Fruit fly (Drosophila melanogaster) whole organism, prepupa: ENCODE results near the gene CG15717.

Source experiments
- Blimp-1 ChIP-seq: fragments of 200-800 bp; sonication (Bioruptor generic); optimal IDR thresholded peaks from 3 replicates; lab custom pipeline; 2017; ENCODE audit warnings: missing biosample characterization, missing genetic modification characterization, mild to moderate bottlenecking, moderate library complexity, missing genetic modification reagents
- CG10669 ChIP-seq: fragments of 200-800 bp; sonication (Bioruptor generic); optimal IDR thresholded peaks from 3 replicates; lab custom pipeline; 2018; ENCODE audit warnings: missing biosample characterization, mild to moderate bottlenecking, missing genetic modification characterization, moderate library complexity
- CG11762 ChIP-seq: fragments of 200-800 bp; sonication (Bioruptor generic); optimal IDR thresholded peaks from 3 replicates; lab custom pipeline; 2016; ENCODE audit warnings: missing biosample characterization, missing genetic modification characterization; ENCODE audit not compliant: insufficient read depth
- CG11902 ChIP-seq: fragments of 200-800 bp; sonication (Bioruptor generic); optimal IDR thresholded peaks from 3 replicates; lab custom pipeline; 2016; ENCODE audit warnings: missing biosample characterization, missing genetic modification characterization
- CG15336 ChIP-seq: fragments of 200-800 bp; sonication (Bioruptor generic); IDR thresholded peaks from 2 replicates; pipeline ENCODE4 v1.3.6; 2022; ENCODE audit warnings: missing biosample characterization, missing genetic modification characterization
- CG16779 ChIP-seq: fragments of 200-800 bp; sonication (Bioruptor generic); optimal IDR thresholded peaks from 3 replicates; lab custom pipeline; 2017; ENCODE audit warnings: missing biosample characterization, mild to moderate bottlenecking, missing genetic modification characterization
- CG3032 ChIP-seq: fragments of 200-800 bp; optimal IDR thresholded peaks from 2 replicates; lab custom pipeline; 2019; ENCODE audit warnings: missing biosample characterization, mild to moderate bottlenecking, missing genetic modification characterization, moderate library complexity
- CG31627 ChIP-seq: fragments of 200-800 bp; sonication (Bioruptor generic); optimal IDR thresholded peaks from 3 replicates; lab custom pipeline; 2016; ENCODE audit warnings: missing biosample characterization, missing genetic modification characterization
- CG32006 ChIP-seq: fragments of 200-800 bp; sonication (Bioruptor generic); optimal IDR thresholded peaks from 3 replicates; lab custom pipeline; 2017; ENCODE audit warnings: missing biosample characterization, mild to moderate bottlenecking, missing genetic modification characterization
- CG34406 ChIP-seq: fragments of 200-800 bp; sonication (Bioruptor generic); optimal IDR thresholded peaks from 3 replicates; lab custom pipeline; 2016; ENCODE audit warnings: missing biosample characterization, missing genetic modification characterization
- CG3919 ChIP-seq: fragments of 200-800 bp; sonication (Bioruptor generic); optimal IDR thresholded peaks from 3 replicates; lab custom pipeline; 2016; ENCODE audit warnings: missing biosample characterization, missing genetic modification characterization
- CG4318 ChIP-seq: fragments of 200-800 bp; sonication (Bioruptor generic); optimal IDR thresholded peaks from 3 replicates; lab custom pipeline; 2017; ENCODE audit warnings: missing biosample characterization, mild to moderate bottlenecking, missing genetic modification characterization
- CG6276 ChIP-seq: fragments of 200-800 bp; sonication (Bioruptor generic); optimal IDR thresholded peaks from 2 replicates; lab custom pipeline; 2017; ENCODE audit warnings: missing biosample characterization, mild to moderate bottlenecking, missing genetic modification characterization
- CG6792 ChIP-seq: fragments of 200-800 bp; sonication (Bioruptor generic); optimal IDR thresholded peaks from 3 replicates; lab custom pipeline; 2016; ENCODE audit warnings: missing biosample characterization, missing genetic modification characterization
- CG6808 ChIP-seq: fragments of 200-800 bp; sonication (Bioruptor generic); optimal IDR thresholded peaks from 3 replicates; lab custom pipeline; 2017; ENCODE audit warnings: missing biosample characterization, missing genetic modification characterization, mild to moderate bottlenecking, moderate library complexity, missing genetic modification reagents
- CG6854 ChIP-seq: fragments of 200-800 bp; sonication (Bioruptor generic); optimal IDR thresholded peaks from 2 replicates; lab custom pipeline; 2017; ENCODE audit warnings: missing biosample characterization, mild to moderate bottlenecking, missing genetic modification characterization
- CG8119 ChIP-seq: fragments of 200-800 bp; sonication (Bioruptor generic); IDR thresholded peaks from 3 replicates; pipeline ENCODE4 v1.3.6; 2022; ENCODE audit warnings: missing biosample characterization, missing genetic modification characterization
- CG8319 ChIP-seq: fragments of 200-800 bp; sonication (Bioruptor generic); optimal IDR thresholded peaks from 3 replicates; lab custom pipeline; 2016; ENCODE audit warnings: missing biosample characterization, missing genetic modification characterization
- CG8632 ChIP-seq: fragments of 200-800 bp; sonication (Bioruptor generic); optimal IDR thresholded peaks from 3 replicates; lab custom pipeline; 2016; ENCODE audit warnings: missing biosample characterization, missing genetic modification characterization
- Eip75B ChIP-seq: fragments of 200-800 bp; sonication (Bioruptor generic); optimal IDR thresholded peaks from 3 replicates; lab custom pipeline; 2016; ENCODE audit warnings: missing biosample characterization, missing genetic modification characterization
- Eip78C ChIP-seq: fragments of 200-800 bp; sonication (Bioruptor generic); peaks from one replicate; lab custom pipeline; 2016; ENCODE audit warnings: missing biosample characterization, missing genetic modification characterization
- Ets21C ChIP-seq: fragments of 200-800 bp; sonication (Bioruptor generic); optimal IDR thresholded peaks from 3 replicates; lab custom pipeline; 2016; ENCODE audit warnings: missing biosample characterization, missing genetic modification characterization
- Ets96B ChIP-seq: fragments of 200-800 bp; optimal IDR thresholded peaks from 2 replicates; lab custom pipeline; 2019; ENCODE audit warnings: missing biosample characterization, mild to moderate bottlenecking, missing genetic modification characterization, moderate library complexity
- Gug ChIP-seq: fragments of 200-800 bp; sonication (Bioruptor generic); IDR thresholded peaks from 2 replicates; pipeline ENCODE4 v1.3.6; 2022; ENCODE audit warnings: missing biosample characterization, missing genetic modification characterization
- Hr38 ChIP-seq: sonication (Bioruptor generic); optimal IDR thresholded peaks from 2 replicates; lab custom pipeline; 2016; ENCODE audit warnings: missing biosample characterization, missing genetic modification characterization
- Hr39 ChIP-seq: fragments of 200-800 bp; sonication (Bioruptor generic); optimal IDR thresholded peaks from 2 replicates; lab custom pipeline; 2016; ENCODE audit warnings: missing biosample characterization, missing genetic modification characterization
- Hr4 ChIP-seq: fragments of 200-800 bp; sonication (Bioruptor generic); optimal IDR thresholded peaks from 3 replicates; lab custom pipeline; 2016; ENCODE audit warnings: missing biosample characterization, missing genetic modification characterization
- Lpt ChIP-seq: fragments of 200-800 bp; sonication (Bioruptor generic); optimal IDR thresholded peaks from 3 replicates; lab custom pipeline; 2016; ENCODE audit warnings: missing biosample characterization, missing genetic modification characterization
- Met ChIP-seq: fragments of 200-800 bp; sonication (Bioruptor generic); optimal IDR thresholded peaks from 3 replicates; lab custom pipeline; 2016; ENCODE audit warnings: missing biosample characterization, missing genetic modification characterization
- OdsH ChIP-seq: fragments of 200-800 bp; sonication (Bioruptor generic); optimal IDR thresholded peaks from 3 replicates; lab custom pipeline; 2016; ENCODE audit warnings: missing biosample characterization, missing genetic modification characterization
- Smox ChIP-seq: fragments of 200-800 bp; sonication (Bioruptor generic); optimal IDR thresholded peaks from 3 replicates; lab custom pipeline; 2016; ENCODE audit warnings: missing biosample characterization, missing genetic modification characterization
- Sox102F ChIP-seq: fragments of 200-800 bp; sonication (Bioruptor generic); optimal IDR thresholded peaks from 2 replicates; lab custom pipeline; 2016; ENCODE audit warnings: missing biosample characterization, mild to moderate bottlenecking, missing genetic modification characterization
- Sox14 ChIP-seq: fragments of 200-800 bp; sonication (Bioruptor generic); optimal IDR thresholded peaks from 3 replicates; lab custom pipeline; 2016; ENCODE audit warnings: missing biosample characterization, missing genetic modification characterization
- Sox15 ChIP-seq: fragments of 200-800 bp; sonication (Bioruptor generic); optimal IDR thresholded peaks from 3 replicates; lab custom pipeline; 2016; ENCODE audit warnings: missing biosample characterization, missing genetic modification characterization
- cyc ChIP-seq: fragments of 200-800 bp; sonication (Bioruptor generic); optimal IDR thresholded peaks from 3 replicates; lab custom pipeline; 2016; ENCODE audit warnings: missing biosample characterization, missing genetic modification characterization
- dac ChIP-seq: fragments of 200-800 bp; sonication (Bioruptor generic); optimal IDR thresholded peaks from 2 replicates; lab custom pipeline; 2017; ENCODE audit warnings: missing biosample characterization, mild to moderate bottlenecking, missing genetic modification characterization
- dsx ChIP-seq: fragments of 200-800 bp; optimal IDR thresholded peaks from 3 replicates; lab custom pipeline; 2019; ENCODE audit warnings: missing biosample characterization, mild to moderate bottlenecking, missing genetic modification characterization, moderate library complexity; ENCODE audit not compliant: poor library complexity, severe bottlenecking
- eg ChIP-seq: fragments of 200-800 bp; sonication (Bioruptor generic); IDR thresholded peaks from 3 replicates; pipeline ENCODE4 v1.3.6; 2022; ENCODE audit warnings: missing biosample characterization, missing genetic modification characterization
- fkh ChIP-seq: fragments of 200-800 bp; sonication (Bioruptor generic); optimal IDR thresholded peaks from 3 replicates; lab custom pipeline; 2017; ENCODE audit warnings: missing biosample characterization, mild to moderate bottlenecking, missing genetic modification characterization, moderate library complexity
- lz ChIP-seq: fragments of 200-800 bp; sonication (Bioruptor generic); optimal IDR thresholded peaks from 3 replicates; lab custom pipeline; 2016; ENCODE audit warnings: missing biosample characterization, missing genetic modification characterization
- net ChIP-seq: fragments of 200-800 bp; sonication (Bioruptor generic); optimal IDR thresholded peaks from 3 replicates; lab custom pipeline; 2016; ENCODE audit warnings: missing biosample characterization, missing genetic modification characterization
- pdm3 ChIP-seq: fragments of 200-800 bp; sonication (Bioruptor generic); optimal IDR thresholded peaks from 3 replicates; lab custom pipeline; 2016; ENCODE audit warnings: missing biosample characterization, missing genetic modification characterization
- salr ChIP-seq, 2 experiments: fragments of 200-800 bp; sonication (Bioruptor generic); optimal IDR thresholded peaks; 3 replicates each; lab custom pipeline; 2016 to 2018; ENCODE audit warnings: missing biosample characterization in 2 of 2, missing genetic modification characterization in 2 of 2, mild to moderate bottlenecking in 1 of 2
- spab ChIP-seq: fragments of 200-800 bp; sonication (Bioruptor generic); optimal IDR thresholded peaks from 2 replicates; lab custom pipeline; 2017; ENCODE audit warnings: missing biosample characterization, mild to moderate bottlenecking, missing genetic modification characterization, missing genetic modification reagents
- ss ChIP-seq, 2 experiments: fragments of 200-800 bp; sonication (Bioruptor generic); optimal IDR thresholded peaks; 2 replicates in 1 of 2; 3 replicates in 1 of 2; lab custom pipeline; 2017 to 2018; ENCODE audit warnings: mild to moderate bottlenecking in 2 of 2, missing biosample characterization in 2 of 2, missing genetic modification characterization in 2 of 2, moderate library complexity in 1 of 2
- topi ChIP-seq: fragments of 200-800 bp; sonication (Bioruptor generic); optimal IDR thresholded peaks from 3 replicates; lab custom pipeline; 2016; ENCODE audit warnings: missing biosample characterization, missing genetic modification characterization
- vri ChIP-seq: fragments of 200-800 bp; sonication (Bioruptor generic); optimal IDR thresholded peaks from 3 replicates; lab custom pipeline; 2016; ENCODE audit warnings: missing biosample characterization, mild to moderate bottlenecking, missing genetic modification characterization

Gene CG15717

dm6 chrX:13114861-13115260, 13.9 kb upstream of the CG15717 start, which contains the start of gene CG42237 (continued):
- TF ChIP-seq eg: peak; percentile 77; the same call in 2 of the 3 replicates
- peak; percentile 51 for TF ChIP-seq CG6808 (GFP tag; lab: Kevin White, UChicago)
- TF ChIP-seq dac (GFP tag; lab: Kevin White, UChicago): no peak
- no peak for TF ChIP-seq CG6854 (GFP tag; lab: Kevin White, UChicago)
- TF ChIP-seq CG11762: no peak
- peak; percentile 29 for TF ChIP-seq net (GFP tag; lab: Kevin White, UChicago)
- peak; percentile 20 for TF ChIP-seq OdsH
- TF ChIP-seq lz (GFP tag; lab: Kevin White, UChicago): no peak
- TF ChIP-seq spab (GFP tag; lab: Kevin White, UChicago): no peak
- TF ChIP-seq salr (GFP tag; optimal IDR thresholded peaks at IDR 0.05; lab: Kevin White, UChicago): no peak
- no peak for TF ChIP-seq CG32006 (GFP tag; lab: Kevin White, UChicago)
- TF ChIP-seq cyc (GFP tag; lab: Kevin White, UChicago): no peak
- no peak for TF ChIP-seq CG8319
- no peak for TF ChIP-seq CG11902 (GFP tag; lab: Kevin White, UChicago)
- no peak for TF ChIP-seq Hr39 (GFP tag; lab: Kevin White, UChicago)
- TF ChIP-seq CG6276 (GFP tag; lab: Kevin White, UChicago): peak; percentile 21
- TF ChIP-seq topi: no peak
- no peak for TF ChIP-seq Lpt
- TF ChIP-seq Eip78C (GFP tag; lab: Kevin White, UChicago): no peak
- peak; percentile 65; the same call in 1 of the 2 replicates for TF ChIP-seq CG15336
- TF ChIP-seq pdm3 (GFP tag; lab: Kevin White, UChicago): no peak
- no peak for TF ChIP-seq Sox102F (GFP tag; lab: Kevin White, UChicago)
- peak; percentile 34 for TF ChIP-seq ss (GFP tag; optimal IDR thresholded peaks at IDR 0.05; lab: Kevin White, UChicago)
- no peak for TF ChIP-seq CG3919 (GFP tag; lab: Kevin White, UChicago)
- TF ChIP-seq Ets96B (tag; lab: Kevin White, UChicago): peak; percentile 9
- no peak for TF ChIP-seq Sox15 (GFP tag; lab: Kevin White, UChicago)
- no peak for TF ChIP-seq Smox (GFP tag; lab: Kevin White, UChicago)
- TF ChIP-seq CG8632 (GFP tag; lab: Kevin White, UChicago): peak; percentile 8
- no peak for TF ChIP-seq fkh (GFP tag; lab: Kevin White, UChicago)
- TF ChIP-seq CG8119 (GFP tag; lab: Robert Waterston, UW): peak; percentile 69
- no peak for TF ChIP-seq vri
- TF ChIP-seq Hr38: no peak
- no peak for TF ChIP-seq CG4318 (GFP tag; lab: Kevin White, UChicago)
- TF ChIP-seq Blimp-1 (GFP tag; lab: Kevin White, UChicago): no peak
- no peak for TF ChIP-seq Sox14 (GFP tag; lab: Kevin White, UChicago)

DNA sequence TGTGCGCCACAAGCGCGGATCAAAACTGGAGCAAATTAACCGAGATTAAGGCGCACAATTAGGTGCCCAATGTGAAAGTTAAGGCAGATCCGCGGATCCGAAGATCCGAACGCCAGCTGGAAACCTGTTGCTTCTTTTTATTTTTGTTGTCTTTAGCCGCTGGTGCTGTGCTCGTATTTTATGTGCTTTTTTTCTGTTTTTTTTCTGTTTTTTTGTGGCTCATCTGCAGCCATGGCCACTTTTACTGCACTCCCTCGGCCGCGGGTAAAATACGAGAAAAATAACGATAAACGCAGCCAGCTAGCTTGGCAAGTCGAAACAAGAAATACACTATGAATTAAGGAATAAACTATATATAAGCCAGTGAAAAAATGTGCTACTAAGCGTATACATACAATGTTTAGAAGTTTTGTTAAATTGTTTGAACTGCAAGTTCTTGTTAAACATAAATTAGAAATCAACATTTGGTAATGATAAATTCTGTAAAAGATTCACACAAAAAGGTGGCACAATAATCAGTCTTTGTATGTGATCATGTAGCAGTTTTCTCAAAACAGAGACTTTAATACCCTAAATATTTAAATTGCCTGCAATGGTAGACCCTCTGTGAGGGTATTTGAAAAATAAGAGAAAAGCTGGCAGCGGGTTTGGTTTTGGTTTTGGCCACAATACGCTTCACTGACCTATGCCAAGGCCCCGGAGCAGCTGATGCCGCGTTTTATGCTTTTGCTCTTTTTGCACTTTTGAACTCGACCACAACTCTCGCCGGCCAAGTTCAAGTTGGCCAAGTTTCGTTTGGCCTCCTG, 12.1 kb upstream of the CG15717 start:
- TF ChIP-seq CG32006 (GFP tag; lab: Kevin White, UChicago) (peak; percentile 57), CG15336 (no peak), Eip75B (GFP tag; lab: Kevin White, UChicago) (no peak), Met (GFP tag; lab: Kevin White, UChicago) (peak; percentile 24), salr (GFP tag; optimal IDR thresholded peaks at IDR 0.05; lab: Kevin White, UChicago) (peak in 1 of 2 experiments; percentile 15), CG16779 (tag; lab: Kevin White, UChicago) (peak; percentile 31), Gug (GFP tag; lab: Robert Waterston, UW) (no peak), spab (GFP tag; lab: Kevin White, UChicago) (peak; percentile 40), Ets96B (tag; lab: Kevin White, UChicago) (peak; percentile 31), net (GFP tag; lab: Kevin White, UChicago) (peak; percentile 34), OdsH (peak; percentile 27), CG3032 (tag; lab: Kevin White, UChicago) (peak; percentile 33), Hr4 (peak; percentile 12), CG6276 (GFP tag; lab: Kevin White, UChicago) (peak; percentile 14), CG6854 (GFP tag; lab: Kevin White, UChicago) (peak; percentile 25), Eip78C (GFP tag; lab: Kevin White, UChicago) (peak; percentile 92), CG6792 (GFP tag; lab: Kevin White, UChicago) (no peak), Sox14 (GFP tag; lab: Kevin White, UChicago) (no peak), Sox15 (GFP tag; lab: Kevin White, UChicago) (no peak), CG31627 (GFP tag; lab: Kevin White, UChicago) (no peak), CG34406 (GFP tag; lab: Kevin White, UChicago) (peak; percentile 13), ss (GFP tag; optimal IDR thresholded peaks at IDR 0.05; lab: Kevin White, UChicago) (peak; percentile 88 to 90), Ets21C (GFP tag; lab: Kevin White, UChicago) (no peak), pdm3 (GFP tag; lab: Kevin White, UChicago) (peak; percentile 6), CG10669 (GFP tag; lab: Kevin White, UChicago) (peak; percentile 35), dsx (GFP tag; lab: Kevin White, UChicago) (peak; percentile 43)
